Worm (Caenorhabditis elegans): Measurements from ENCODE around the gene kynu-1.

Gene kynu-1

DNA sequence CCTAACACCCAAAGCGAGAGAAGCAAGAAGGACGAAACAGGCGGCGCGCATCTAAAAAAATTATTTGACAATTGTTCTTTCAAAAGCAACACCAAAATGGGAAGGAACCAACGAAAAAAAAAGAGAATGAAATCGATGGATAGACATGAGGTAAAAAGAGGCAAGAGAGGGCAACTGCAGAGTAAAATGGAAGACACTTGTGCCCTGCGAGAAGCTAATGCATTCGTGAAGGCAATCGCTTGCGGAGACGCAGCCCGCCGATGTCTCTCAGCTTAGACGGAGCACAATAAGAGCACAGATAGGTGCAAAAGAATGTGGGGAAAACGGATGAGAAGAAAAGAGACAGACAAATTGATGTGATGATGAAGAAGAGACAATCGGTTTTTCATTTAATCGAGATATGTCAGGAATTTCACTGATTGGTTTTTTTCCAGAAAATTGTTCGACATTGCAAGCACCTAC, 19.1 kb upstream of the kynu-1 start, which contains the start of gene C15H9.9:
Gene C15H9.9, minus strand, starts transcription at position 51 of the 462 bp plus-strand sequence.
- TF ChIP-seq fkh-10 (GFP tag; optimal IDR thresholded peaks at IDR 0.05) (no peak), aly-2 (tag; optimal IDR thresholded peaks at IDR 0.05) (no peak), zip-11 (GFP tag; IDR thresholded peaks at IDR 0.05) (no peak), php-3 (GFP tag; IDR thresholded peaks at IDR 0.05) (0 out of 2 replicates have a peak, but pooled peaks have one; percentile 17), Y5F2A.4 (GFP tag; optimal IDR thresholded peaks at IDR 0.05) (no peak), unc-62 (GFP tag; optimal IDR thresholded peaks at IDR 0.05 in 1 of 2) (peak in 1 of 2 experiments; percentile 24), unc-62 (tag; optimal IDR thresholded peaks at IDR 0.05) (no peak), madf-9 (GFP tag; conservative IDR thresholded peaks at IDR 0.05) (0 out of 2 replicates have a peak, but pooled peaks have one; percentile 13), hlh-11 (tag; optimal IDR thresholded peaks at IDR 0.05) (peak; percentile 42), dve-1 (tag; optimal IDR thresholded peaks at IDR 0.05; ENCODE audit: insufficient read depth) (no peak), nhr-11 (tag; optimal IDR thresholded peaks at IDR 0.05) (no peak), lir-3 (tag; optimal IDR thresholded peaks at IDR 0.05) (no peak), ctbp-1 (GFP tag; IDR thresholded peaks at IDR 0.05) (peak; percentile 69), hlh-30 (tag; optimal IDR thresholded peaks at IDR 0.05; ENCODE audit: insufficient read depth) (peak; percentile 2), pha-4 (GFP tag; IDR thresholded peaks at IDR 0.05) (no peak; the same call in 1 of the 2 replicates), pha-4 (tag; optimal IDR thresholded peaks at IDR 0.05) (no peak), Y75B8A.6 (GFP tag; IDR thresholded peaks at IDR 0.05) (no peak), ceh-32 (tag; optimal IDR thresholded peaks at IDR 0.05; ENCODE audit: poor library complexity) (no peak), dpl-1 (GFP tag; optimal IDR thresholded peaks at IDR 0.05) (no peak), T26A8.4 (GFP tag; IDR thresholded peaks at IDR 0.05) (0 out of 2 replicates have a peak, but pooled peaks have one; percentile 9), ceh-82 (tag; optimal IDR thresholded peaks at IDR 0.05) (no peak), nhr-48 (tag; optimal IDR thresholded peaks at IDR 0.05) (no peak), unc-130 (GFP tag; optimal IDR thresholded peaks at IDR 0.05) (no peak), rbr-2 (tag; optimal IDR thresholded peaks at IDR 0.05) (peak; percentile 2), mxl-3 (GFP tag; optimal IDR thresholded peaks at IDR 0.05) (no peak), zfp-3 (GFP tag; conservative IDR thresholded peaks at IDR 0.05) (no peak), Y48G9A.11 (GFP tag; IDR thresholded peaks at IDR 0.05) (no peak), aha-1 (tag) (peak; percentile 98), mes-2 (tag; optimal IDR thresholded peaks at IDR 0.05; ENCODE audit: poor library complexity, severe bottlenecking) (peak; percentile 33), saeg-2 (GFP tag; IDR thresholded peaks at IDR 0.05) (no peak), lin-29 (GFP tag; IDR thresholded peaks at IDR 0.05) (no peak), F49E8.2 (tag; optimal IDR thresholded peaks at IDR 0.05; ENCODE audit: borderline replicate concordance) (no peak), mep-1 (tag; optimal IDR thresholded peaks at IDR 0.05) (peak; percentile 37), T20F7.1 (GFP tag; optimal IDR thresholded peaks at IDR 0.05) (no peak), arid-1 (GFP tag; conservative IDR thresholded peaks at IDR 0.05) (no peak), jun-1 (tag; optimal IDR thresholded peaks at IDR 0.05) (no peak), R02D3.7 (tag; optimal IDR thresholded peaks at IDR 0.05) (no peak), dmd-6 (GFP tag; IDR thresholded peaks at IDR 0.05) (peak; percentile 44; the same call in 1 of the 2 replicates), lin-39 (tag; optimal IDR thresholded peaks at IDR 0.05) (no peak), egl-27 (tag; optimal IDR thresholded peaks at IDR 0.05) (no peak), nhr-111 (GFP tag; optimal IDR thresholded peaks at IDR 0.05) (no peak), hmg-1.1 (GFP tag; IDR thresholded peaks at IDR 0.05) (peak; percentile 52; the same call in 1 of the 2 replicates), attf-4 (tag; optimal IDR thresholded peaks at IDR 0.05) (no peak), egl-43 (GFP tag; IDR thresholded peaks at IDR 0.05) (0 out of 2 replicates have a peak, but pooled peaks have one; percentile 38), ceh-62 (tag; optimal IDR thresholded peaks at IDR 0.05) (no peak), mdl-1 (tag; optimal IDR thresholded peaks at IDR 0.05) (peak in 1 of 2 experiments; percentile 9), mdt-29 (GFP tag; IDR thresholded peaks at IDR 0.05) (no peak), Y105C5A.15 (GFP tag; IDR thresholded peaks at IDR 0.05) (no peak), lim-7 (GFP tag; IDR thresholded peaks at IDR 0.05) (no peak), skn-1 (tag; optimal IDR thresholded peaks at IDR 0.05) (no peak), lin-13 (GFP tag; optimal IDR thresholded peaks at IDR 0.05) (peak; percentile 17)

Measured in whole organism, L4 larva.